Worm (Caenorhabditis elegans) whole organism, young adult: ENCODE measurements around the gene clec-163.
A peak's percentile ranks its signal among the peaks of the same experiment; 100 is the strongest.

ENCODE experiments used
- D2030.7 ChIP-seq: fragments of 200-800 bp; sonication (Bioruptor generic); IDR thresholded peaks from 2 replicates; pipeline ENCODE4 v1.3.6; 2022; ENCODE audit warnings: missing genetic modification reagents, missing genetic modification characterization, missing compliant biosample characterization
- F10E7.11 ChIP-seq: sonication (generic microtip); optimal IDR thresholded peaks from 2 replicates; lab custom pipeline; 2017; ENCODE audit warnings: mild to moderate bottlenecking, missing genetic modification characterization, moderate library complexity, missing compliant biosample characterization
- F23B12.7 ChIP-seq: sonication (generic microtip); optimal IDR thresholded peaks from 2 replicates; lab custom pipeline; 2017; ENCODE audit warnings: missing genetic modification characterization, mild to moderate bottlenecking, missing compliant biosample characterization, antibody characterized with exemption, moderate library complexity; ENCODE audit not compliant: insufficient read depth
- F39B2.1 ChIP-seq: fragments of 200-800 bp; sonication (Bioruptor generic); IDR thresholded peaks from 2 replicates; pipeline ENCODE4 v1.3.6; 2022; ENCODE audit warnings: missing genetic modification reagents, missing genetic modification characterization, missing compliant biosample characterization
- F49E8.2 ChIP-seq: sonication (generic microtip); optimal IDR thresholded peaks from 3 replicates; lab custom pipeline; 2017; ENCODE audit warnings: missing genetic modification characterization, mild to moderate bottlenecking, missing compliant biosample characterization, antibody characterized with exemption, moderate library complexity; ENCODE audit not compliant: insufficient read depth
- K12H6.12 ChIP-seq: fragments of 200-800 bp; sonication (Bioruptor generic); optimal IDR thresholded peaks from 2 replicates; lab custom pipeline; 2018; ENCODE audit warnings: mild to moderate bottlenecking, missing genetic modification characterization, missing compliant biosample characterization
- Y53F4B.3 ChIP-seq: fragments of 200-800 bp; sonication (Bioruptor generic); IDR thresholded peaks from 2 replicates; pipeline ENCODE4 v1.3.6; 2022; ENCODE audit warnings: missing genetic modification reagents, missing genetic modification characterization, missing compliant biosample characterization
- Y53G8AR.9 ChIP-seq: fragments of 200-800 bp; sonication (Bioruptor generic); conservative IDR thresholded peaks from 2 replicates; pipeline ENCODE4 v1.3.6; 2022; ENCODE audit warnings: missing genetic modification reagents, missing genetic modification characterization, missing compliant biosample characterization
- Y56A3A.18 ChIP-seq: fragments of 200-800 bp; sonication (Bioruptor generic); IDR thresholded peaks from 2 replicates; pipeline ENCODE4 v1.3.6; 2022; ENCODE audit warnings: missing genetic modification reagents, missing genetic modification characterization, missing compliant biosample characterization
- Y67H2A.10 ChIP-seq: fragments of 200-800 bp; sonication (Bioruptor generic); conservative IDR thresholded peaks from 2 replicates; pipeline ENCODE4 v1.3.6; 2022; ENCODE audit warnings: missing genetic modification reagents, missing genetic modification characterization, missing compliant biosample characterization
- Y95B8A.8 ChIP-seq: fragments of 200-800 bp; sonication (Bioruptor generic); IDR thresholded peaks from 2 replicates; pipeline ENCODE4 v1.3.6; 2022; ENCODE audit warnings: missing genetic modification reagents, missing genetic modification characterization, missing compliant biosample characterization
- aptf-2 ChIP-seq: fragments of 200-800 bp; sonication (Bioruptor generic); conservative IDR thresholded peaks from 2 replicates; pipeline ENCODE4 v1.3.6; 2022; ENCODE audit warnings: missing genetic modification reagents, missing genetic modification characterization, missing compliant biosample characterization
- aptf-3 ChIP-seq: fragments of 200-800 bp; sonication (Bioruptor generic); IDR thresholded peaks from 2 replicates; pipeline ENCODE4 v1.3.6; 2022; ENCODE audit warnings: missing genetic modification characterization, missing compliant biosample characterization
- attf-5 ChIP-seq: fragments of 200-800 bp; sonication (Bioruptor generic); optimal IDR thresholded peaks from 2 replicates; lab custom pipeline; 2018; ENCODE audit warnings: mild to moderate bottlenecking, missing genetic modification characterization, missing compliant biosample characterization
- ccch-3 ChIP-seq: fragments of 200-800 bp; sonication (Bioruptor generic); optimal IDR thresholded peaks from 2 replicates; lab custom pipeline; 2018; ENCODE audit warnings: mild to moderate bottlenecking, missing genetic modification characterization, missing compliant biosample characterization
- ceh-100 ChIP-seq: fragments of 200-800 bp; sonication (Bioruptor generic); IDR thresholded peaks from 2 replicates; pipeline ENCODE4 v1.3.6; 2022; ENCODE audit warnings: missing genetic modification reagents, missing genetic modification characterization, missing compliant biosample characterization
- ceh-58 ChIP-seq: fragments of 200-800 bp; sonication (Bioruptor generic); IDR thresholded peaks from 2 replicates; pipeline ENCODE4 v1.3.6; 2022; ENCODE audit warnings: missing genetic modification characterization, missing compliant biosample characterization
- ceh-91 ChIP-seq: fragments of 200-800 bp; sonication (Bioruptor generic); IDR thresholded peaks from 2 replicates; pipeline ENCODE4 v1.3.6; 2022; ENCODE audit warnings: missing genetic modification reagents, missing genetic modification characterization, missing compliant biosample characterization
- dox-1 ChIP-seq: fragments of 200-800 bp; sonication (Bioruptor generic); IDR thresholded peaks from 2 replicates; pipeline ENCODE4 v1.3.6; 2022; ENCODE audit warnings: missing genetic modification reagents, missing genetic modification characterization, missing compliant biosample characterization
- dpl-1 ChIP-seq: fragments of 150-350 bp; optimal IDR thresholded peaks from 2 replicates; lab custom pipeline; 2014; ENCODE audit warnings: missing biosample characterization, missing genetic modification reagents, missing genetic modification characterization
- egl-44 ChIP-seq: fragments of 200-800 bp; sonication (Bioruptor generic); IDR thresholded peaks from 2 replicates; pipeline ENCODE4 v1.3.6; 2022; ENCODE audit warnings: missing genetic modification reagents, missing genetic modification characterization, missing compliant biosample characterization
- hmg-1.2 ChIP-seq: fragments of 200-800 bp; sonication (Bioruptor generic); IDR thresholded peaks from 2 replicates; pipeline ENCODE4 v1.3.6; 2022; ENCODE audit warnings: missing genetic modification reagents, missing genetic modification characterization, missing compliant biosample characterization
- hsf-1 ChIP-seq: fragments of 200-800 bp; sonication (Bioruptor generic); IDR thresholded peaks from 2 replicates; pipeline ENCODE4 v1.3.6; 2022; ENCODE audit warnings: missing genetic modification reagents, missing genetic modification characterization, missing compliant biosample characterization
- lin-54 ChIP-seq: fragments of 200-800 bp; sonication (Bioruptor generic); optimal IDR thresholded peaks from 2 replicates; lab custom pipeline; 2018; ENCODE audit warnings: mild to moderate bottlenecking, missing genetic modification characterization, missing compliant biosample characterization
- lsl-1 ChIP-seq: fragments of 200-800 bp; sonication (Bioruptor generic); optimal IDR thresholded peaks from 2 replicates; lab custom pipeline; 2018; ENCODE audit warnings: mild to moderate bottlenecking, missing genetic modification characterization, moderate library complexity, missing compliant biosample characterization
- lsy-27 ChIP-seq: sonication (generic microtip); optimal IDR thresholded peaks from 2 replicates; lab custom pipeline; 2017; ENCODE audit warnings: missing genetic modification characterization, mild to moderate bottlenecking, missing compliant biosample characterization, antibody characterized with exemption, missing genotype, borderline replicate concordance; ENCODE audit not compliant: insufficient read depth
- madf-3 ChIP-seq: fragments of 200-800 bp; sonication (Bioruptor generic); IDR thresholded peaks from 2 replicates; pipeline ENCODE4 v1.3.6; 2022; ENCODE audit warnings: missing genetic modification reagents, missing genetic modification characterization, missing compliant biosample characterization
- madf-6 ChIP-seq: fragments of 200-800 bp; sonication (Bioruptor generic); IDR thresholded peaks from 2 replicates; pipeline ENCODE4 v1.3.6; 2022; ENCODE audit warnings: missing genetic modification reagents, missing genetic modification characterization, missing compliant biosample characterization
- mcd-1 ChIP-seq: fragments of 200-800 bp; sonication (Bioruptor generic); IDR thresholded peaks from 2 replicates; pipeline ENCODE4 v1.3.6; 2022; ENCODE audit warnings: missing genetic modification reagents, missing genetic modification characterization, missing compliant biosample characterization
- mxl-1 ChIP-seq: sonication (generic microtip); optimal IDR thresholded peaks from 2 replicates; lab custom pipeline; 2016; ENCODE audit warnings: missing genetic modification characterization, missing compliant biosample characterization
- nfyb-1 ChIP-seq: fragments of 200-800 bp; sonication (Bioruptor generic); IDR thresholded peaks from 2 replicates; pipeline ENCODE4 v1.3.6; 2022; ENCODE audit warnings: missing genetic modification reagents, missing genetic modification characterization, missing compliant biosample characterization
- nhr-27 ChIP-seq: fragments of 200-800 bp; sonication (Bioruptor generic); optimal IDR thresholded peaks from 2 replicates; lab custom pipeline; 2018; ENCODE audit warnings: mild to moderate bottlenecking, missing genetic modification characterization, moderate library complexity, missing compliant biosample characterization
- nhr-80 ChIP-seq: sonication (generic microtip); optimal IDR thresholded peaks from 2 replicates; lab custom pipeline; 2016; ENCODE audit warnings: missing genetic modification characterization, missing compliant biosample characterization
- nhr-90 ChIP-seq: sonication (generic microtip); optimal IDR thresholded peaks from 2 replicates; lab custom pipeline; 2016; ENCODE audit warnings: missing genotype, mild to moderate bottlenecking, missing genetic modification characterization, missing compliant biosample characterization
- pha-4 ChIP-seq: fragments of 150-350 bp; sonication (generic microtip); optimal IDR thresholded peaks from 2 replicates; lab custom pipeline; 2014; ENCODE audit warnings: missing biosample characterization, missing genetic modification reagents, missing genetic modification characterization
- rcor-1 ChIP-seq: fragments of 200-800 bp; sonication (Bioruptor generic); IDR thresholded peaks from 2 replicates; pipeline ENCODE4 v1.3.6; 2022; ENCODE audit warnings: missing genetic modification reagents, missing genetic modification characterization, missing compliant biosample characterization
- snpc-1.3 ChIP-seq: sonication (generic microtip); optimal IDR thresholded peaks from 2 replicates; lab custom pipeline; 2017; ENCODE audit warnings: missing genetic modification characterization, mild to moderate bottlenecking, missing compliant biosample characterization, antibody characterized with exemption, moderate library complexity, missing genotype, missing genetic modification reagents; ENCODE audit not compliant: insufficient read depth
- snpc-3.4 ChIP-seq: sonication (generic microtip); optimal IDR thresholded peaks from 2 replicates; lab custom pipeline; 2017; ENCODE audit warnings: missing genetic modification characterization, mild to moderate bottlenecking, missing compliant biosample characterization, antibody characterized with exemption, moderate library complexity, missing genotype, missing genetic modification reagents
- somi-1 ChIP-seq: fragments of 200-800 bp; sonication (Bioruptor generic); optimal IDR thresholded peaks from 2 replicates; lab custom pipeline; 2018; ENCODE audit warnings: mild to moderate bottlenecking, missing genetic modification characterization, missing compliant biosample characterization
- tbp1 ChIP-seq: fragments of 200-800 bp; sonication (Bioruptor generic); optimal IDR thresholded peaks from 2 replicates; lab custom pipeline; 2018; ENCODE audit warnings: mild to moderate bottlenecking, missing genetic modification characterization, missing compliant biosample characterization
- tlf-1 ChIP-seq: fragments of 200-800 bp; sonication (Bioruptor generic); optimal IDR thresholded peaks from 2 replicates; lab custom pipeline; 2018; ENCODE audit warnings: mild to moderate bottlenecking, missing genetic modification characterization, missing compliant biosample characterization
- unc-130 ChIP-seq: sonication (generic microtip); optimal IDR thresholded peaks from 2 replicates; lab custom pipeline; 2016; ENCODE audit warnings: missing genetic modification reagents, missing genetic modification characterization, missing compliant biosample characterization
- unc-62 ChIP-seq: fragments of 150-350 bp; optimal IDR thresholded peaks from 2 replicates; lab custom pipeline; 2014; ENCODE audit warnings: missing biosample characterization, missing genetic modification reagents, missing genetic modification characterization
- ztf-18 ChIP-seq: sonication (generic microtip); optimal IDR thresholded peaks from 2 replicates; lab custom pipeline; 2016; ENCODE audit warnings: missing genotype, mild to moderate bottlenecking, missing genetic modification characterization, missing compliant biosample characterization
- ztf-22 ChIP-seq: fragments of 200-800 bp; sonication (Bioruptor generic); optimal IDR thresholded peaks from 2 replicates; lab custom pipeline; 2018; ENCODE audit warnings: mild to moderate bottlenecking, missing genetic modification characterization, moderate library complexity, missing compliant biosample characterization

clec-163 gene

ce11 chrIII:10747620-10748479 lies 46.3 kb upstream of the clec-163 start, which contains the start of the genes ran-1 and dkc-1 (continued):
- 0 out of 2 replicates have a peak, but pooled peaks have one; percentile 44 for TF ChIP-seq egl-44 (GFP tag; lab: Robert Waterston, UW)
- TF ChIP-seq Y95B8A.8 (GFP tag; lab: Robert Waterston, UW): peak; percentile 84; the same call in 1 of the 2 replicates
- no peak for TF ChIP-seq nhr-90
- no peak for TF ChIP-seq somi-1 (GFP tag; lab: Kevin White, UChicago)
- TF ChIP-seq F49E8.2 (tag; lab: Kevin White, UChicago): peak; percentile 84
- TF ChIP-seq D2030.7 (GFP tag; lab: Robert Waterston, UW): peak; percentile 95
- no peak for TF ChIP-seq F39B2.1 (GFP tag; lab: Robert Waterston, UW)
- TF ChIP-seq pha-4 (tag; lab: Kevin White, UChicago): peak; percentile 13
- TF ChIP-seq madf-6 (GFP tag; lab: Robert Waterston, UW): peak; percentile 98
- peak; percentile 86 for TF ChIP-seq madf-3 (GFP tag; lab: Robert Waterston, UW)
- TF ChIP-seq lsy-27: no peak
- no peak for TF ChIP-seq ztf-22 (GFP tag; lab: Kevin White, UChicago)
- TF ChIP-seq ceh-91 (GFP tag; lab: Robert Waterston, UW): peak; percentile 95
- TF ChIP-seq K12H6.12: peak; percentile 63
- peak; percentile 24 for TF ChIP-seq nhr-80 (tag; lab: Kevin White, UChicago)
- TF ChIP-seq ztf-18 (tag; lab: Kevin White, UChicago): peak; percentile 68
- TF ChIP-seq hsf-1: peak; percentile 84
- TF ChIP-seq lsl-1 (GFP tag; lab: Kevin White, UChicago): peak; percentile 80
- no peak for TF ChIP-seq mxl-1
- TF ChIP-seq dox-1: peak; percentile 94
- TF ChIP-seq ceh-58: no peak
- TF ChIP-seq tlf-1 (GFP tag; lab: Kevin White, UChicago): peak; percentile 92
- TF ChIP-seq F10E7.11: no peak
- no peak for TF ChIP-seq Y56A3A.18
- peak; percentile 79; the same call in 1 of the 2 replicates for TF ChIP-seq nfyb-1
- TF ChIP-seq rcor-1: peak; percentile 81
- peak; percentile 53 for TF ChIP-seq ceh-100 (GFP tag; lab: Robert Waterston, UW)
- TF ChIP-seq Y67H2A.10: peak; percentile 46; the same call in 1 of the 2 replicates
- peak; percentile 65 for TF ChIP-seq tbp1 (GFP tag; lab: Kevin White, UChicago)
- no peak for TF ChIP-seq unc-62
- TF ChIP-seq snpc-1.3 (tag; lab: Kevin White, UChicago): peak; percentile 79
- TF ChIP-seq hmg-1.2: peak; percentile 95
- TF ChIP-seq aptf-3 (GFP tag; lab: Robert Waterston, UW): 0 out of 2 replicates have a peak, but pooled peaks have one; percentile 21
- peak; percentile 93 for TF ChIP-seq lin-54 (GFP tag; lab: Kevin White, UChicago)
- TF ChIP-seq mcd-1 (GFP tag; lab: Robert Waterston, UW): peak; percentile 82
- TF ChIP-seq unc-130 (GFP tag; lab: Kevin White, UChicago): peak; percentile 81
- TF ChIP-seq Y53F4B.3 (GFP tag; lab: Robert Waterston, UW): no peak
- TF ChIP-seq aptf-2 (GFP tag; lab: Robert Waterston, UW): 0 out of 2 replicates have a peak, but pooled peaks have one; percentile 60
- TF ChIP-seq snpc-3.4 (tag; lab: Kevin White, UChicago): peak; percentile 91
- TF ChIP-seq dpl-1 (GFP tag; lab: Kevin White, UChicago): peak; percentile 95
- TF ChIP-seq nhr-27: no peak
- TF ChIP-seq F23B12.7: peak; percentile 58
- TF ChIP-seq ccch-3 (GFP tag; lab: Kevin White, UChicago): no peak
- TF ChIP-seq attf-5 (GFP tag; lab: Kevin White, UChicago): peak; percentile 90
- TF ChIP-seq Y53G8AR.9 (GFP tag; lab: Robert Waterston, UW): peak; percentile 84
- TF ChIP-seq, all 124 proteins: peak for 54
